Worm (Caenorhabditis elegans) whole organism, early embryonic: ENCODE data around the gene Y49E10.21.

ENCODE experiments used
- ama-1 ChIP-seq: fragments of 150-350 bp; optimal IDR thresholded peaks from 2 replicates; lab custom pipeline; 2014
- ceh-13 ChIP-seq: fragments of 200-800 bp; sonication (Bioruptor generic); optimal IDR thresholded peaks from 2 replicates; lab custom pipeline; 2018; ENCODE audit warnings: mild to moderate bottlenecking, missing genetic modification characterization, missing compliant biosample characterization
- flt-1 ChIP-seq: fragments of 200-800 bp; sonication (Bioruptor generic); IDR thresholded peaks from 2 replicates; pipeline ENCODE4 v1.3.6; 2022; ENCODE audit warnings: missing genetic modification characterization, missing compliant biosample characterization
- hmbx-1 ChIP-seq: sonication (generic microtip); optimal IDR thresholded peaks from 2 replicates; lab custom pipeline; 2016; ENCODE audit warnings: mild to moderate bottlenecking, missing genetic modification characterization, missing compliant biosample characterization
- hmg-4 ChIP-seq: fragments of 200-800 bp; sonication (Bioruptor generic); optimal IDR thresholded peaks from 2 replicates; lab custom pipeline; 2018; ENCODE audit warnings: mild to moderate bottlenecking, missing genetic modification characterization, missing compliant biosample characterization
- scrt-1 ChIP-seq: fragments of 200-800 bp; sonication (Bioruptor generic); IDR thresholded peaks from 2 replicates; pipeline ENCODE4 v1.3.6; 2022; ENCODE audit warnings: missing genetic modification characterization, missing compliant biosample characterization

- TF ChIP-seq ama-1 (lab: Kevin White, UChicago) (no peak), ceh-13 (GFP tag; lab: Kevin White, UChicago) (no peak), scrt-1 (GFP tag; lab: Robert Waterston, UW) (no peak), hmg-4 (GFP tag; lab: Kevin White, UChicago) (no peak), flt-1 (GFP tag; lab: Robert Waterston, UW) (no peak), hmbx-1 (tag; lab: Kevin White, UChicago) (no peak)
These were observed 33.3 kb upstream of the Y49E10.21 start for ce11 chrIII:12424066-12424465.
